Fruit fly (Drosophila melanogaster): ENCODE data around the gene croc.
A peak's percentile ranks its signal among the peaks of the same experiment; 100 is the strongest.

Gene croc

dm6 chr3L:21507354-21507928 is 31.2 kb upstream of the croc start, which contains the start of the genes Glg1 and M6 (continued):
- no peak for TF ChIP-seq sqz (GFP tag; optimal IDR thresholded peaks at IDR 0.05)
- no peak for TF ChIP-seq fru (optimal IDR thresholded peaks at IDR 0.05)
- peak; percentile 46; the same call in 1 of the 2 replicates for TF ChIP-seq chm (GFP tag; IDR thresholded peaks at IDR 0.05)
- TF ChIP-seq BtbVII (GFP tag; optimal IDR thresholded peaks at IDR 0.05): no peak
- TF ChIP-seq fd64A (GFP tag; optimal IDR thresholded peaks at IDR 0.05): no peak
- peak; percentile 51 for TF ChIP-seq Elba2 (GFP tag; optimal IDR thresholded peaks at IDR 0.05)
- TF ChIP-seq jumu (GFP tag; optimal IDR thresholded peaks at IDR 0.05): peak; percentile 60
- peak; percentile 51 for TF ChIP-seq B-H2 (GFP tag; optimal IDR thresholded peaks at IDR 0.05)
- TF ChIP-seq salm (tag; optimal IDR thresholded peaks at IDR 0.05): no peak
- no peak for TF ChIP-seq CG6854 (GFP tag; optimal IDR thresholded peaks at IDR 0.05)
- TF ChIP-seq sob (GFP tag; IDR thresholded peaks at IDR 0.05): peak; percentile 69
- peak; percentile 95 for TF ChIP-seq phol (tag; optimal IDR thresholded peaks at IDR 0.05)
- TF ChIP-seq bowl (GFP tag; IDR thresholded peaks at IDR 0.05): no peak
- no peak for TF ChIP-seq cg (GFP tag; optimal IDR thresholded peaks at IDR 0.05)
- TF ChIP-seq nau (GFP tag; optimal IDR thresholded peaks at IDR 0.05): no peak
- peak; percentile 76 for TF ChIP-seq zfh2 (GFP tag; optimal IDR thresholded peaks at IDR 0.05)

DNA sequence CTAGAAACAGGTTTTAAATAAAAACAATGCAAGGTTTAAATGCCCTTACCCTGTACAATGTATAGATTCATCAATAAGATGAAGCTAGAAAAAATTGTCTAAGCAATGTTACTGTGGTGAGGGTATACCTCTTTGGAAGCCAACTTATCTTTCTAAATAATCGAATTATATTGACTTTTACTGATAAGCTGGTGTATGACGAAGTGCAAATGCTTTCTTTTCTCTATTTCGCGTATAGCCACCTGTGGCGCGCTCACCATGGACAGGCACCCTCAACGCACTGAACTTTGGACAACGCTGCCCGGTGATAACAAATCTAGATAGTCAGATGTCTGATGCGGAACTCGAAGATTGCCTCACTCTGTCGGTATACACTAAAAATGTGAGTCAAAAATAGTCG is 25.6 kb upstream of the croc start:
- TF ChIP-seq unpg (GFP tag; optimal IDR thresholded peaks at IDR 0.05) (peak; percentile 5), CG15269 (tag; optimal IDR thresholded peaks at IDR 0.05) (peak; percentile 12), Asciz (GFP tag; optimal IDR thresholded peaks at IDR 0.05) (peak; percentile 5), CG18599 (GFP tag; optimal IDR thresholded peaks at IDR 0.05) (peak; percentile 34), Hey (tag; optimal IDR thresholded peaks at IDR 0.05) (no peak), Hr78 (GFP tag; optimal IDR thresholded peaks at IDR 0.05) (peak in 1 of 2 experiments; percentile 65), Fer1 (GFP tag; optimal IDR thresholded peaks at IDR 0.05) (peak; percentile 2), prd (optimal IDR thresholded peaks at IDR 0.05) (no peak), prd (GFP tag; IDR thresholded peaks at IDR 0.05) (peak; percentile 22; the same call in 1 of the 3 replicates), E2f1 (GFP tag; IDR thresholded peaks at IDR 0.05) (peak; percentile 39; the same call in 1 of the 2 replicates), CG18619 (GFP tag; optimal IDR thresholded peaks at IDR 0.05) (no peak), CG1603 (tag; optimal IDR thresholded peaks at IDR 0.05) (peak; percentile 15), CG5953 (GFP tag; IDR thresholded peaks at IDR 0.05) (no peak), D19A (tag; optimal IDR thresholded peaks at IDR 0.05) (peak; percentile 81), CG17359 (tag; optimal IDR thresholded peaks at IDR 0.05) (peak; percentile 40), CG34376 (GFP tag; optimal IDR thresholded peaks at IDR 0.05) (peak; percentile 25), stc (GFP tag; IDR thresholded peaks at IDR 0.05) (peak; percentile 33; the same call in 1 of the 2 replicates), CG13624 (GFP tag; optimal IDR thresholded peaks at IDR 0.05) (peak; percentile 9), D19B (GFP tag; optimal IDR thresholded peaks at IDR 0.05) (peak; percentile 30), Ravus (GFP tag; IDR thresholded peaks at IDR 0.05) (no peak; the same call in 1 of the 2 replicates), CG2678 (tag; optimal IDR thresholded peaks at IDR 0.05) (peak; percentile 52), Sox102F (GFP tag; optimal IDR thresholded peaks at IDR 0.05) (peak; percentile 30), CG18262 (tag; optimal IDR thresholded peaks at IDR 0.05) (peak; percentile 5), CG10366 (GFP tag; IDR thresholded peaks at IDR 0.05) (peak; percentile 34; the same call in 1 of the 2 replicates), fd3F (GFP tag; optimal IDR thresholded peaks at IDR 0.05) (peak; percentile 9), CG13123 (GFP tag; optimal IDR thresholded peaks at IDR 0.05) (no peak), Ada2b (GFP tag; IDR thresholded peaks at IDR 0.05) (0 out of 2 replicates have a peak, but pooled peaks have one; percentile 14), lmd (GFP tag; IDR thresholded peaks at IDR 0.05) (peak; percentile 38; the same call in 1 of the 2 replicates), shn (GFP tag; optimal IDR thresholded peaks at IDR 0.05) (no peak), CG11504 (tag; optimal IDR thresholded peaks at IDR 0.05) (peak; percentile 32), Atf6 (GFP tag; IDR thresholded peaks at IDR 0.05) (0 out of 2 replicates have a peak, but pooled peaks have one; percentile 36), CG14441 (GFP tag; IDR thresholded peaks at IDR 0.05) (peak; percentile 26; the same call in 1 of the 2 replicates), CG7839 (tag; optimal IDR thresholded peaks at IDR 0.05) (peak; percentile 27), hth (optimal IDR thresholded peaks at IDR 0.05) (no peak)
